Worm (Caenorhabditis elegans) whole organism, early embryonic: ENCODE data around the gene C14A4.9.

Source experiments
- ceh-36 ChIP-seq: sonication (generic microtip); optimal IDR thresholded peaks from 2 replicates; lab custom pipeline; 2016; ENCODE audit warnings: missing genetic modification characterization, inconsistent platforms, missing compliant biosample characterization
- pes-1 ChIP-seq: fragments of 200-800 bp; sonication (Bioruptor generic); IDR thresholded peaks from 2 replicates; pipeline ENCODE4 v1.3.6; 2022; ENCODE audit warnings: missing genetic modification reagents, missing genetic modification characterization, missing compliant biosample characterization
- tra-4 ChIP-seq: sonication (generic microtip); optimal IDR thresholded peaks from 2 replicates; lab custom pipeline; 2017; ENCODE audit warnings: missing genetic modification characterization, missing compliant biosample characterization

ce11 chrII:10608821-10609220 lies 9.7 kb downstream of the C14A4.9 start:
- TF ChIP-seq pes-1 (GFP tag; lab: Robert Waterston, UW) (no peak), tra-4 (tag; lab: Kevin White, UChicago) (no peak), ceh-36 (tag; lab: Kevin White, UChicago) (no peak)
